Fruit fly (Drosophila melanogaster): ENCODE results near the gene ng1.

ng1 gene

DNA sequence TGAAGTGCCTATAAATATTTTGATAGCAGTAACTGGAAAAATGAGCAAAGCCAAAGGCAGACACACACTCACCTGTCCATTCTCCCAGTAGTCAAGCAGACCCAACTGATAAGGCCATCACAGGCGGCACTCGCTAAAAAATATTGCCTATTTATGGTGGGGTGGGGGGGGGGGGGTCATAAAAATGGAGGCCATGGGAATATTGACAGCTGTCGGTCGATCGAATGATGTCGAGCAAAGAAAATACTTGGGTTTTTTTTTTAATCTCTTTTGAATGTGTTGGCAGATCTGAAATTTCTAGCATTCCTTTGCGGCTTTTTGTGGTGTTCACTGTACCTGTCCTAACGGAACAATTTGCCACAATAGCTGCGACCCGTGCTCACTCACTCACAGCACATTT lies 31.3 kb downstream of the ng1 start (continued):
- no peak for TF ChIP-seq CG12769 (tag; optimal IDR thresholded peaks at IDR 0.05)
- TF ChIP-seq NfI (GFP tag; optimal IDR thresholded peaks at IDR 0.05) = no peak
- peak; percentile 41; the same call in 1 of the 2 replicates for TF ChIP-seq ttk (GFP tag; IDR thresholded peaks at IDR 0.05)
- no peak for TF ChIP-seq CG17328 (GFP tag; IDR thresholded peaks at IDR 0.05)
- TF ChIP-seq zen2 (GFP tag; IDR thresholded peaks at IDR 0.05; ENCODE audit: partially characterized antibody) = no peak
- no peak for TF ChIP-seq CG1233 (GFP tag; optimal IDR thresholded peaks at IDR 0.05)
- TF ChIP-seq grau (tag; optimal IDR thresholded peaks at IDR 0.05) = no peak
- no peak for TF ChIP-seq p53 (GFP tag; optimal IDR thresholded peaks at IDR 0.05)
- no peak for TF ChIP-seq maf-S (GFP tag; optimal IDR thresholded peaks at IDR 0.05)
- no peak for TF ChIP-seq repo (GFP tag; optimal IDR thresholded peaks at IDR 0.05)
- TF ChIP-seq Fer3 (tag; optimal IDR thresholded peaks at IDR 0.05) = peak; percentile 18
- no peak for TF ChIP-seq CG12391 (tag; optimal IDR thresholded peaks at IDR 0.05)
- no peak for TF ChIP-seq HLHmδ (GFP tag; optimal IDR thresholded peaks at IDR 0.05)
- no peak for TF ChIP-seq z (GFP tag; IDR thresholded peaks at IDR 0.05)
- TF ChIP-seq kay (GFP tag; optimal IDR thresholded peaks at IDR 0.05) = no peak
- TF ChIP-seq Hmr (GFP tag; optimal IDR thresholded peaks at IDR 0.05) = peak; percentile 26
- TF ChIP-seq Taf1 (GFP tag; IDR thresholded peaks at IDR 0.05) = 0 out of 2 replicates have a peak, but pooled peaks have one; percentile 22
- no peak for TF ChIP-seq sqz (GFP tag; optimal IDR thresholded peaks at IDR 0.05)
- no peak for TF ChIP-seq CG3838 (GFP tag; optimal IDR thresholded peaks at IDR 0.05)
- TF ChIP-seq CG2678 (tag; optimal IDR thresholded peaks at IDR 0.05) = peak; percentile 58
- TF ChIP-seq CG14441 (GFP tag; IDR thresholded peaks at IDR 0.05) = peak; percentile 60
- 0 out of 2 replicates have a peak, but pooled peaks have one; percentile 17 for TF ChIP-seq CG16779 (GFP tag; IDR thresholded peaks at IDR 0.05)
- TF ChIP-seq ftz-f1 (GFP tag; optimal IDR thresholded peaks at IDR 0.05) = no peak
- TF ChIP-seq CG8388 (GFP tag; optimal IDR thresholded peaks at IDR 0.05) = no peak
- peak; percentile 13 for TF ChIP-seq CG3281 (GFP tag; optimal IDR thresholded peaks at IDR 0.05)
- peak; percentile 38; the same call in 2 of the 3 replicates for TF ChIP-seq tgo (GFP tag; IDR thresholded peaks at IDR 0.05)
- no peak for TF ChIP-seq HmgD (GFP tag; optimal IDR thresholded peaks at IDR 0.05)
- TF ChIP-seq lilli (GFP tag; optimal IDR thresholded peaks at IDR 0.05) = peak; percentile 30
- TF ChIP-seq Jarid2 (GFP tag; optimal IDR thresholded peaks at IDR 0.05) = no peak
- peak; percentile 12; the same call in 1 of the 4 replicates for TF ChIP-seq Gug (GFP tag; IDR thresholded peaks at IDR 0.05)
- no peak for TF ChIP-seq CG16813 (GFP tag; IDR thresholded peaks at IDR 0.05; ENCODE audit: partially characterized antibody)
- TF ChIP-seq CG4404 (GFP tag; IDR thresholded peaks at IDR 0.05) = 0 out of 2 replicates have a peak, but pooled peaks have one; percentile 14
- peak; percentile 40; the same call in 1 of the 2 replicates for TF ChIP-seq Ptx1 (GFP tag; IDR thresholded peaks at IDR 0.05)
- TF ChIP-seq CG11398 (GFP tag; optimal IDR thresholded peaks at IDR 0.05) = no peak
- peak; percentile 0 for TF ChIP-seq mirr (GFP tag; optimal IDR thresholded peaks at IDR 0.05)
- no peak for TF ChIP-seq ken (GFP tag; IDR thresholded peaks at IDR 0.05)
- TF ChIP-seq Bdp1 (GFP tag; optimal IDR thresholded peaks at IDR 0.05) = no peak
- no peak for TF ChIP-seq CG9215 (GFP tag; IDR thresholded peaks at IDR 0.05)
- no peak for TF ChIP-seq Gsc (GFP tag; IDR thresholded peaks at IDR 0.05)
- TF ChIP-seq caup (GFP tag; optimal IDR thresholded peaks at IDR 0.05; ENCODE audit: severe bottlenecking) = no peak
- peak; percentile 46; the same call in 1 of the 2 replicates for TF ChIP-seq HLH3B (GFP tag; IDR thresholded peaks at IDR 0.05)
- TF ChIP-seq Nf-YA (GFP tag; IDR thresholded peaks at IDR 0.05) = no peak
- TF ChIP-seq Neu2 (GFP tag; optimal IDR thresholded peaks at IDR 0.05; ENCODE audit: borderline replicate concordance) = no peak
- TF ChIP-seq Dbx (GFP tag; IDR thresholded peaks at IDR 0.05) = peak; percentile 69; the same call in 2 of the 3 replicates
- no peak for TF ChIP-seq CG11560 (tag; IDR thresholded peaks at IDR 0.05)
- no peak for TF ChIP-seq CG12236 (GFP tag; optimal IDR thresholded peaks at IDR 0.05)
- TF ChIP-seq CG9932 (GFP tag; IDR thresholded peaks at IDR 0.05) = 0 out of 2 replicates have a peak, but pooled peaks have one; percentile 45
- no peak for TF ChIP-seq CG7786 (GFP tag; optimal IDR thresholded peaks at IDR 0.05)
- 0 out of 2 replicates have a peak, but pooled peaks have one; percentile 34 for TF ChIP-seq CG3847 (GFP tag; IDR thresholded peaks at IDR 0.05)
- peak; percentile 41; the same call in 1 of the 2 replicates for TF ChIP-seq lmd (GFP tag; IDR thresholded peaks at IDR 0.05)
- TF ChIP-seq yki (optimal IDR thresholded peaks at IDR 0.05) = no peak
- no peak for TF ChIP-seq scrt (GFP tag; optimal IDR thresholded peaks at IDR 0.05)

All from whole organism, embryonic.